Worm (Caenorhabditis elegans) whole organism, L3 larva: ENCODE measurements around the gene C26B2.7.

ENCODE experiments used
- R02D3.7 ChIP-seq: fragments of 150-350 bp; optimal IDR thresholded peaks from 2 replicates; lab custom pipeline; 2014; ENCODE audit warnings: missing biosample characterization, missing genetic modification characterization
- ZK546.5 ChIP-seq: sonication (generic microtip); optimal IDR thresholded peaks from 2 replicates; lab custom pipeline; 2017; ENCODE audit warnings: missing biosample characterization, missing genetic modification characterization
- ama-1 ChIP-seq: fragments of 150-350 bp; optimal IDR thresholded peaks from 2 replicates; lab custom pipeline; 2018
- ceh-16 ChIP-seq: sonication (generic microtip); optimal IDR thresholded peaks from 2 replicates; lab custom pipeline; 2017; ENCODE audit warnings: missing biosample characterization, missing genetic modification characterization
- ceh-82 ChIP-seq: fragments of 150-350 bp; optimal IDR thresholded peaks from 2 replicates; lab custom pipeline; 2014; ENCODE audit warnings: missing biosample characterization, missing genetic modification characterization
- ceh-9 ChIP-seq: sonication (generic microtip); optimal IDR thresholded peaks from 2 replicates; lab custom pipeline; 2018; ENCODE audit warnings: missing biosample characterization, missing genetic modification characterization
- daf-12 ChIP-seq: fragments of 150-350 bp; optimal IDR thresholded peaks from 2 replicates; lab custom pipeline; 2014; ENCODE audit warnings: missing biosample characterization, missing genetic modification reagents, missing genetic modification characterization
- egl-27 ChIP-seq: sonication (generic microtip); optimal IDR thresholded peaks from 4 replicates; lab custom pipeline; 2017; ENCODE audit warnings: missing biosample characterization, missing genetic modification reagents, missing genetic modification characterization
- egl-5 ChIP-seq: fragments of 150-350 bp; optimal IDR thresholded peaks from 2 replicates; lab custom pipeline; 2017; ENCODE audit warnings: missing biosample characterization, missing genetic modification reagents, missing genetic modification characterization, inconsistent platforms
- elt-1 ChIP-seq: fragments of 150-350 bp; optimal IDR thresholded peaks from 2 replicates; lab custom pipeline; 2014; ENCODE audit warnings: missing biosample characterization, missing genetic modification characterization
- elt-2 ChIP-seq: sonication (generic microtip); optimal IDR thresholded peaks from 2 replicates; lab custom pipeline; 2016; ENCODE audit warnings: missing genetic modification reagents, mild to moderate bottlenecking, missing genetic modification characterization, missing compliant biosample characterization
- elt-3 ChIP-seq, 3 experiments: fragments of 150-350 bp in 1 of 3; sonication (generic microtip) in 2 of 3; optimal IDR thresholded peaks; 2 replicates in 2 of 3; 4 replicates in 1 of 3; lab custom pipeline; 2014 to 2017; ENCODE audit warnings: missing biosample characterization in 3 of 3, missing genetic modification characterization in 3 of 3
- fkh-10 ChIP-seq: sonication (generic microtip); optimal IDR thresholded peaks from 2 replicates; lab custom pipeline; 2017; ENCODE audit warnings: missing biosample characterization, missing genetic modification reagents, missing genetic modification characterization
- fos-1 ChIP-seq: fragments of 150-350 bp; optimal IDR thresholded peaks from 2 replicates; lab custom pipeline; 2014; ENCODE audit warnings: missing biosample characterization, missing genetic modification characterization
- hmg-11 ChIP-seq: sonication (generic microtip); optimal IDR thresholded peaks from 2 replicates; lab custom pipeline; 2016; ENCODE audit warnings: missing genetic modification characterization, missing compliant biosample characterization
- jun-1 ChIP-seq: fragments of 150-350 bp; optimal IDR thresholded peaks from 2 replicates; lab custom pipeline; 2014; ENCODE audit warnings: missing biosample characterization, missing genetic modification reagents, missing genetic modification characterization
- lin-39 ChIP-seq: fragments of 150-350 bp; optimal IDR thresholded peaks from 2 replicates; lab custom pipeline; 2018; ENCODE audit warnings: missing biosample characterization, missing genetic modification reagents, missing genetic modification characterization
- lsy-12 ChIP-seq: sonication (generic microtip); optimal IDR thresholded peaks from 2 replicates; lab custom pipeline; 2016; ENCODE audit warnings: mild to moderate bottlenecking, missing genetic modification characterization, missing compliant biosample characterization
- mdl-1 ChIP-seq: fragments of 150-350 bp; optimal IDR thresholded peaks from 2 replicates; lab custom pipeline; 2014; ENCODE audit warnings: missing biosample characterization, missing genetic modification characterization
- nfya-1 ChIP-seq: sonication (generic microtip); optimal IDR thresholded peaks from 2 replicates; lab custom pipeline; 2017; ENCODE audit warnings: missing genetic modification characterization, mild to moderate bottlenecking, missing compliant biosample characterization, antibody characterized with exemption, moderate library complexity; ENCODE audit not compliant: insufficient read depth
- nhr-11 ChIP-seq: fragments of 150-350 bp; optimal IDR thresholded peaks from 2 replicates; lab custom pipeline; 2014; ENCODE audit warnings: missing biosample characterization, missing genetic modification characterization
- nhr-23 ChIP-seq: fragments of 150-350 bp; optimal IDR thresholded peaks from 2 replicates; lab custom pipeline; 2014; ENCODE audit warnings: missing biosample characterization, missing genetic modification reagents, missing genetic modification characterization
- nhr-25 ChIP-seq: sonication (generic microtip); optimal IDR thresholded peaks from 2 replicates; lab custom pipeline; 2017; ENCODE audit warnings: missing biosample characterization, missing genetic modification characterization
- nhr-28 ChIP-seq: fragments of 150-350 bp; optimal IDR thresholded peaks from 2 replicates; lab custom pipeline; 2014; ENCODE audit warnings: missing biosample characterization, missing genetic modification characterization
- nhr-43 ChIP-seq: sonication (generic microtip); optimal IDR thresholded peaks from 2 replicates; lab custom pipeline; 2016; ENCODE audit warnings: mild to moderate bottlenecking, missing genetic modification characterization, missing compliant biosample characterization; ENCODE audit not compliant: poor library complexity, severe bottlenecking
- nhr-67 ChIP-seq: fragments of 150-350 bp; optimal IDR thresholded peaks from 2 replicates; lab custom pipeline; 2014; ENCODE audit warnings: missing biosample characterization, missing genetic modification characterization
- pha-4 ChIP-seq: fragments of 150-350 bp; optimal IDR thresholded peaks from 2 replicates; lab custom pipeline; 2014; ENCODE audit warnings: missing biosample characterization, missing genetic modification reagents, missing genetic modification characterization
- pqm-1 ChIP-seq: fragments of 150-350 bp; optimal IDR thresholded peaks from 2 replicates; lab custom pipeline; 2017; ENCODE audit warnings: missing biosample characterization, missing genetic modification characterization, inconsistent platforms
- tbx-2 ChIP-seq: sonication (generic microtip); optimal IDR thresholded peaks from 2 replicates; lab custom pipeline; 2016; ENCODE audit warnings: mild to moderate bottlenecking, missing genetic modification characterization, missing compliant biosample characterization
- unc-39 ChIP-seq: sonication (generic microtip); optimal IDR thresholded peaks from 4 replicates; lab custom pipeline; 2017; ENCODE audit warnings: missing biosample characterization, missing genetic modification characterization

C26B2.7 gene

DNA sequence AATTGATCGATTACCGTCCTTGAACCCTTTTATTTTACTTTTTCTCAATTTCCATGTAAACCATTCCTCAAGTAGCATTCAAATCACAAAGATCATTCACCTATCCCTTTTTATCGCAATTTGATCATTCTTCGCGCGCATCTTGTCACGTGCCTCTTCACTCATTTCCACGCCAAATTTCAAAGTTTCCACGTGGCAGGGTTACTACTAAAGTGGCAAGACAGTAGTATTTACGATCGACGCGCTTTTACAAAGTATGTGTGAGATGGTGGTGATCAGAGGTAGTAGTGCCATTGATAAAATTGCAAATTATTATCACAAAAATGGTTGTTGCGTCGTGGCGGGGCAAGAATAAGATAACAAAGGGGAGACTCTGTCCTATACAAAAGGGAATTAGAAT lies 12.3 kb downstream of the C26B2.7 start:
- TF ChIP-seq daf-12 (no peak), nhr-43 (peak; percentile 75), ama-1 (lab: Kevin White, UChicago) (peak; percentile 56), elt-1 (tag; lab: Kevin White, UChicago) (peak; percentile 42), nhr-23 (tag; lab: Kevin White, UChicago) (peak; percentile 92), mdl-1 (tag; lab: Kevin White, UChicago) (peak; percentile 68), nhr-25 (tag; lab: Kevin White, UChicago) (peak; percentile 95), elt-2 (tag; lab: Kevin White, UChicago) (peak; percentile 88), nhr-11 (tag; lab: Kevin White, UChicago) (no peak), R02D3.7 (tag; lab: Kevin White, UChicago) (no peak), lsy-12 (tag; lab: Kevin White, UChicago) (peak; percentile 9), elt-3 (tag; optimal IDR thresholded peaks at IDR 0.05; lab: Kevin White, UChicago) (peak in 1 of 3 experiments; percentile 87), nhr-28 (tag; lab: Kevin White, UChicago) (no peak), pqm-1 (tag; lab: Kevin White, UChicago) (peak; percentile 64)
- TF ChIP-seq, all 47 proteins: peak for 10

DNA sequence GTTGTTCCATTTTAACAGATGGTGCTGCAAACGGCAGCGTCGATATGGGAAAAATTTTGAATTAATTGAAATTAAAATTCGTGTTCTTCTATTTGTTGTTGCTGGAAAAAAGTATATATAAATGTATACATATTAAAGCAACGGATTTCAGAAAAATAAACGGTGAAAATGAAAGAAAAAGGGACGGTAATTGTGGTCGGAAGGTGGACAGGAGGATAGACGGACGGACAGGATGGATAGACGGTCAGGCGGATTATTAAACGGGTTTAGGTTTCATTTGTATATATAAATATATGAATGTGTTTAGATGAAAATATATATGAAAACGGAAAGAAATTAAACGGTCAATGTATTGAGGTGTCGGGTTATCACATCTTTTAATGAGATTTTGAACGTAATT lies 13.3 kb downstream of the C26B2.7 start, which contains the start of gene nhr-31:
Gene nhr-31 (minus strand): TSS at position 101 of the 400 bp plus-strand sequence.
- no peak for TF ChIP-seq lin-39 (tag; lab: Kevin White, UChicago)
- no peak for TF ChIP-seq daf-12
- no peak for TF ChIP-seq fos-1 (tag; lab: Kevin White, UChicago)
- TF ChIP-seq nhr-67 (tag; lab: Kevin White, UChicago), result no peak
- no peak for TF ChIP-seq egl-27 (tag; lab: Kevin White, UChicago)
- TF ChIP-seq, all 47 proteins: peak for 0

DNA sequence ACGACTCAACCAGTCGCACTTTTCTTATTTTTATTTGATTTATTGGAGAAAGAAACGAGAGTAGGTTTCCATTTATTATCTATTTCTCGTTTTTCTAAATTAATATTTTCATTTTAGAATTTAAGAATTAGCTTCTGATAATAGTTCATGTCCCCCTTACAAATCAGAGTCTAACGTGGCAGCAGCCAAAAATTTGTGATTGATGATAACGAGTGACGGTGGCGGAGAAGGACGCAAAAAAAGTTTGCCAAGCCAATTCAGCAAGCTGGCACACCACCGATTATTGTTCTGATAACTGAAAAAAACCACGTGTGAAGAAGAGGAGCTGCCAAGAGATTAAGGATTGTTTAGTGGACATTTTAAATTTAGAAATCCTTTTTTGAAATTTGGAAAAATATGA lies 14.0 kb downstream of the C26B2.7 start:
- peak; percentile 66 for TF ChIP-seq pqm-1 (tag; lab: Kevin White, UChicago)
- TF ChIP-seq pha-4 (tag; lab: Kevin White, UChicago), result no peak
- peak; percentile 95 for TF ChIP-seq elt-2 (tag; lab: Kevin White, UChicago)

DNA sequence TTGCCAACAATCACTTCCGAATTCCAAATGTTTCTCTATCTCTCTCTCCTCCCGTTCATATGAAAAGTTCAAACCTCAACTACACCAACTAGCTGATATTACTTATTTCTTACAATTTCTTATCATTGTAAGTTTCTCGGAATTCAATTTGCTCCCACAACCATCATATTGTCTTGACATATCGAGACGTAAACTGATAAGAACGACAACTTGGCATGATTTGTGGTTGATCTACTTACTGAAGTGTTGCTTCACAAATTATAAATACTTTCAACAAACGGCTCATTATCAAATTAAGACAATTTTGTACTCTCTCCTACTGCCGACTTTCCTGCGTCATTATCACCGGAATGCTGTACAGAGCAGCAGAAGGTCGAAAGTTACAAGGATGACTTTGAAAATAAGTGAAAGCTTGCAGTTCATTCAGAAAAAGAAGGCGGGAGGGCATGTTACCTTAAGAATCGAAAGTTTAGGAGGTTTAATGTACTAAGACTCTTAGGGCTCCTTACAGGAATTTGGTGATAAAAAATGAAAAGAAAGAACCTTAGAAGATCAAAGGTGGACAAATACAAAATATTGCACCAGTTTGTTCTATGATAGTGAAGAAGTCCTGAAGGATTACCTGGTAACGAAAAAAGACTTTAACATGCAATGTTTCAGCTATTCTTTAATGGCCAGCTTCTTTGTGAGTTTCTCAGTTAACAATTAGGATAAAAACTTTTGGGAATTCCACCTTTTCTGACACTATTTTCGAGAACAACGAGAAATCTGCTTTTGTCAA lies 16.3 kb downstream of the C26B2.7 start:
- no peak for TF ChIP-seq egl-5
- TF ChIP-seq egl-27 (tag; lab: Kevin White, UChicago), result no peak
- peak; percentile 43 for TF ChIP-seq pha-4 (tag; lab: Kevin White, UChicago)
- no peak for TF ChIP-seq ama-1 (lab: Kevin White, UChicago)
- no peak for TF ChIP-seq ceh-82 (tag; lab: Kevin White, UChicago)
- TF ChIP-seq elt-2 (tag; lab: Kevin White, UChicago), result peak; percentile 98
- TF ChIP-seq pqm-1 (tag; lab: Kevin White, UChicago), result peak; percentile 100
- TF ChIP-seq jun-1 (tag; lab: Kevin White, UChicago), result peak; percentile 35

DNA sequence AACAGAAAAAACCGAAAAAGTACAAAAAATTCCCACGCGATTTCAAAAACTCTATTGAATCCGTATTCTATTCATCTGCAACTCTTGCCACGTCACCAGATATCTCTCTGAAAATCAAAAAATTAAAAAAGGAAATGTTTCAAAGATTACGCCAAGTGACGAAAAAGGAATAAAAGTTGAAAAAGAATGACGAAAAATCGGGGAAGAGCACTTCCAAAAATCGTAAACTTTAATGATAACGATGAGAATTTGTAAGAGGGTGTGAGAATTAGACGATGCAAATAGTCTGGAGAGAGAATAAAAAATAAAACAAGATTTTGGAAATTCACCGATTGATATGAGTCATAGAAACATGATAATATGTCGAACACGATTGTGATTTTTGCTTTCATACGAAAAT lies 18.1 kb downstream of the C26B2.7 start:
- no peak for TF ChIP-seq ceh-9 (tag; lab: Kevin White, UChicago)
- TF ChIP-seq pha-4 (tag; lab: Kevin White, UChicago), result no peak
- TF ChIP-seq fkh-10 (GFP tag; lab: Kevin White, UChicago), result no peak
- peak; percentile 30 for TF ChIP-seq pqm-1 (tag; lab: Kevin White, UChicago)
- TF ChIP-seq tbx-2 (tag; lab: Kevin White, UChicago), result no peak
- TF ChIP-seq nfya-1, result no peak
- TF ChIP-seq unc-39 (tag; lab: Kevin White, UChicago), result no peak
- peak; percentile 59 for TF ChIP-seq elt-2 (tag; lab: Kevin White, UChicago)

DNA sequence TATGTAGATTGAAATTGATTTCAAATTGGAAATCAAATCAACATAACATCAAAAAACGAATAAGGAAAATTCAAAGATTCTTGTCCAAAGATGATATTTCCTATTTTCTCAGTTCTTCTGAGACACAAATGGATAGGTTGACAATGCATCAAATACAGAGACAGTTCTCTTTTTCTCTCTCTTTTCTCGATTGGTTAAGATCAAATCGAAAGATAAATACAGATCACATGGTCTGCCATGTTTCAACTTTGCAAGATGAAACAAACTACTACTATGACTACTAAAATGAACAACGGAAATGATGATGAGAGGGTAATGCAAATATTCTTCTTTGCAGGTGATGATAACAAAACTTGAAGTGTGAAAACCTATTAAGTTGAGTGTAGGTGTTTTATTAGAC lies 20.4 kb downstream of the C26B2.7 start:
- TF ChIP-seq daf-12, result no peak
- TF ChIP-seq nhr-23 (tag; lab: Kevin White, UChicago), result peak; percentile 27
- TF ChIP-seq hmg-11, result no peak
- TF ChIP-seq ceh-16 (tag; lab: Kevin White, UChicago), result no peak
- TF ChIP-seq nhr-43, result peak; percentile 58
- peak; percentile 95 for TF ChIP-seq elt-1 (tag; lab: Kevin White, UChicago)
- no peak for TF ChIP-seq ZK546.5 (tag; lab: Kevin White, UChicago)
- TF ChIP-seq nhr-25 (tag; lab: Kevin White, UChicago), result peak; percentile 76
